Fruit fly (Drosophila melanogaster) whole organism, wandering third instar larva: Measurements from ENCODE around the gene CG6356.
A peak's percentile ranks its signal among the peaks of the same experiment; 100 is the strongest.

Experiments used
- Abd-B ChIP-seq: fragments of >200 bp; optimal IDR thresholded peaks from 2 replicates; lab custom pipeline; 2017; ENCODE audit warnings: missing biosample characterization, missing genetic modification characterization
- Dfd ChIP-seq: fragments of >200 bp; optimal IDR thresholded peaks from 2 replicates; lab custom pipeline; 2017; ENCODE audit warnings: missing biosample characterization, missing genetic modification characterization
- Hnf4 ChIP-seq: fragments of 200-800 bp; sonication (Bioruptor generic); optimal IDR thresholded peaks from 2 replicates; lab custom pipeline; 2016; ENCODE audit warnings: missing biosample characterization, mild to moderate bottlenecking, missing genetic modification characterization
- Hr78 ChIP-seq: fragments of >200 bp; optimal IDR thresholded peaks from 2 replicates; lab custom pipeline; 2017; ENCODE audit warnings: missing biosample characterization, missing genetic modification characterization
- Hr83 ChIP-seq: fragments of 200-300 bp; sonication (Bioruptor generic); optimal IDR thresholded peaks from 2 replicates; lab custom pipeline; 2016; ENCODE audit warnings: missing biosample characterization, mild to moderate bottlenecking, missing genetic modification characterization, moderate library complexity; ENCODE audit not compliant: poor library complexity, severe bottlenecking
- OdsH ChIP-seq: fragments of 200-800 bp; sonication (Bioruptor generic); optimal IDR thresholded peaks from 2 replicates; lab custom pipeline; 2016; ENCODE audit warnings: missing biosample characterization, mild to moderate bottlenecking, missing genetic modification characterization
- Rel ChIP-seq, 2 experiments: fragments of 200-800 bp; sonication (Bioruptor generic) in 1 of 2; optimal IDR thresholded peaks; 2 replicates in 1 of 2; 3 replicates in 1 of 2; lab custom pipeline; 2016 to 2019; ENCODE audit warnings: mild to moderate bottlenecking in 2 of 2, missing biosample characterization in 2 of 2, missing genetic modification characterization in 2 of 2, moderate library complexity in 1 of 2
- ey ChIP-seq: fragments of 200-800 bp; sonication (Bioruptor generic); optimal IDR thresholded peaks from 2 replicates; lab custom pipeline; 2016; ENCODE audit warnings: missing biosample characterization, missing genetic modification characterization
- lola ChIP-seq: fragments of >200 bp; optimal IDR thresholded peaks from 2 replicates; lab custom pipeline; 2017; ENCODE audit warnings: missing biosample characterization, missing genetic modification characterization
- pan ChIP-seq: fragments of >200 bp; optimal IDR thresholded peaks from 2 replicates; lab custom pipeline; 2017
- psq ChIP-seq: fragments of 200-800 bp; sonication (Bioruptor generic); optimal IDR thresholded peaks from 3 replicates; lab custom pipeline; 2017; ENCODE audit warnings: missing biosample characterization, mild to moderate bottlenecking, missing genetic modification characterization, moderate library complexity
- sage ChIP-seq: fragments of 200-800 bp; sonication (Bioruptor generic); optimal IDR thresholded peaks from 2 replicates; lab custom pipeline; 2016; ENCODE audit warnings: missing biosample characterization, mild to moderate bottlenecking, missing genetic modification characterization
- tai ChIP-seq: sonication (Bioruptor generic); optimal IDR thresholded peaks from 2 replicates; lab custom pipeline; 2016; ENCODE audit warnings: missing biosample characterization, missing genetic modification characterization
- usp ChIP-seq: fragments of >200 bp; optimal IDR thresholded peaks from 2 replicates; lab custom pipeline; 2017; ENCODE audit warnings: missing biosample characterization, missing genetic modification characterization

DNA sequence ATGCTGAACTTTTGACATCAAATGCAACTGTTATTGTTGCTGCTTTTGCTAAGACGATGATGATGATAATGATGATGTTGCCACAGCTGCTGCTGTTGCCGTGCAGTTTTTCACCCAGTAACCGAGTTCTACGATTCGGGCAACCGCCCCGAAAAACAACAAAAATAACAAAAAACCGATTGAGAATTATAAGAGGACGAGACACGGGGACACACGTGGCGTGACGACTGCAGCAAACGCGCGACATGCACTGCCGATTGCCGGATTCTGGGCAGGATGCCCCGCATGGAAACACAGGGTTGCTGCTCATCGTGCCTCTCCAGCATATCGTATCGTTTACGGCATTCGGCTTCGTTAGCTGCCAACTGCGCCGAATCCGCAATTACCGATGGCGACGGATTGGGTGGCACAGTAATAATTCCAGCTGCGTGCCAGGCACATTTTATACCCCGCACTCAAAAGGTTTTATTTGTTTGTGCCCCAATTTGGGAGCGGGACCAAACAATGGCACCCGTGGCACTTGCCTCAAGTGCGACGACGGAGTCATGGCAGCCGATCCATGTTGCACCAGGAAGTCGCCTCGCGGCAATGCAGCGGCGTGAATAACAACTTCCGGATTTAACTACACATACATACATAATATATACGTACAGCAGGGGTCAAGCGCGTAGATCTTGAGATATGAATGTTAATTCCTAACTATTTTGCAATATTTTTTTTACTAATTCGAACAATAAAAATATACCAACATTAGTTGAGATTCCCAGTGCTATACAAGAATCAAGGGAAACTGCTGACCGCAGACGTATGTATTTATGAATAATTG, 20.0 kb upstream of the CG6356 start:
- TF ChIP-seq Dfd (no peak), usp (no peak), Hnf4 (GFP tag; lab: Kevin White, UChicago) (no peak), tai (GFP tag; lab: Kevin White, UChicago) (no peak), psq (no peak), Abd-B (no peak), sage (GFP tag; lab: Kevin White, UChicago) (no peak), Hr78 (no peak), OdsH (GFP tag; lab: Kevin White, UChicago) (no peak), Rel (GFP tag; optimal IDR thresholded peaks at IDR 0.05; lab: Kevin White, UChicago) (no peak), Rel (tag; optimal IDR thresholded peaks at IDR 0.05; lab: Kevin White, UChicago) (no peak), ey (GFP tag; lab: Kevin White, UChicago) (no peak), pan (lab: Kevin White, UChicago) (no peak), lola (GFP tag; lab: Kevin White, UChicago) (no peak), Hr83 (GFP tag; lab: Kevin White, UChicago) (peak; percentile 36)
